Fruit fly (Drosophila melanogaster) whole organism, embryonic: ENCODE data around the gene CG43131.

Source experiments
- Bdp1 ChIP-seq: fragments of 200-800 bp; sonication (Bioruptor generic); optimal IDR thresholded peaks from 3 replicates; lab custom pipeline; 2016; ENCODE audit warnings: missing biosample characterization, missing genetic modification characterization
- CG10209 ChIP-seq: fragments of 200-800 bp; sonication (Bioruptor generic); optimal IDR thresholded peaks from 3 replicates; lab custom pipeline; 2017; ENCODE audit warnings: missing biosample characterization, mild to moderate bottlenecking, missing genetic modification characterization, missing genetic modification reagents
- CG10462 ChIP-seq: fragments of 200-800 bp; sonication (Bioruptor generic); optimal IDR thresholded peaks from 2 replicates; lab custom pipeline; 2016; ENCODE audit warnings: missing biosample characterization, missing genetic modification characterization
- CG10543 ChIP-seq: fragments of 200-800 bp; sonication (Bioruptor generic); optimal IDR thresholded peaks from 3 replicates; lab custom pipeline; 2017; ENCODE audit warnings: missing biosample characterization, mild to moderate bottlenecking, missing genetic modification characterization, moderate library complexity
- CG12071 ChIP-seq: fragments of 200-800 bp; sonication (Bioruptor generic); optimal IDR thresholded peaks from 3 replicates; lab custom pipeline; 2018; ENCODE audit warnings: missing biosample characterization, mild to moderate bottlenecking, missing genetic modification characterization
- CG12391 ChIP-seq: fragments of 200-800 bp; sonication (Bioruptor generic); optimal IDR thresholded peaks from 3 replicates; lab custom pipeline; 2018; ENCODE audit warnings: missing biosample characterization, mild to moderate bottlenecking, missing genetic modification characterization, moderate library complexity
- CG12659 ChIP-seq: fragments of 200-800 bp; sonication (Bioruptor generic); optimal IDR thresholded peaks from 3 replicates; lab custom pipeline; 2017; ENCODE audit warnings: mild to moderate bottlenecking, missing biosample characterization, missing genetic modification reagents, missing genetic modification characterization
- CG12769 ChIP-seq: fragments of 200-800 bp; sonication (Bioruptor generic); optimal IDR thresholded peaks from 2 replicates; lab custom pipeline; 2019; ENCODE audit warnings: missing biosample characterization, mild to moderate bottlenecking, missing genetic modification characterization, moderate library complexity
- CG13287 ChIP-seq: fragments of 200-800 bp; sonication (Bioruptor generic); IDR thresholded peaks from 2 replicates; pipeline ENCODE4 v1.3.6; 2022; ENCODE audit warnings: missing biosample characterization, missing genetic modification characterization; ENCODE audit not compliant: partially characterized antibody
- CG14014 ChIP-seq: fragments of 200-800 bp; sonication (Bioruptor generic); IDR thresholded peaks from 2 replicates; pipeline ENCODE4 v1.3.6; 2022; ENCODE audit warnings: missing biosample characterization, missing genetic modification characterization
- CG15479 ChIP-seq: fragments of 200-800 bp; sonication (Bioruptor generic); optimal IDR thresholded peaks from 3 replicates; lab custom pipeline; 2019; ENCODE audit warnings: missing biosample characterization, mild to moderate bottlenecking, missing genetic modification characterization, moderate library complexity
- CG2875 ChIP-seq: fragments of 200-800 bp; sonication (Bioruptor generic); optimal IDR thresholded peaks from 2 replicates; lab custom pipeline; 2017; ENCODE audit warnings: missing biosample characterization, mild to moderate bottlenecking, missing genetic modification characterization, missing genetic modification reagents
- CG3281 ChIP-seq: fragments of 200-800 bp; sonication (Bioruptor generic); optimal IDR thresholded peaks from 3 replicates; lab custom pipeline; 2017; ENCODE audit warnings: missing biosample characterization, mild to moderate bottlenecking, missing genetic modification characterization
- CG3838 ChIP-seq: fragments of 200-800 bp; sonication (Bioruptor generic); optimal IDR thresholded peaks from 3 replicates; lab custom pipeline; 2016; ENCODE audit warnings: missing biosample characterization, missing genetic modification characterization
- CG3847 ChIP-seq: fragments of 200-800 bp; sonication (Bioruptor generic); IDR thresholded peaks from 2 replicates; pipeline ENCODE4 v1.3.6; 2022; ENCODE audit warnings: missing biosample characterization, missing genetic modification characterization
- CG6254 ChIP-seq: fragments of 200-800 bp; sonication (Bioruptor generic); optimal IDR thresholded peaks from 3 replicates; lab custom pipeline; 2017; ENCODE audit warnings: mild to moderate bottlenecking, missing biosample characterization, missing genetic modification reagents, missing genetic modification characterization
- CG7271 ChIP-seq: fragments of 200-800 bp; sonication (Bioruptor generic); optimal IDR thresholded peaks from 2 replicates; lab custom pipeline; 2018; ENCODE audit warnings: missing biosample characterization, mild to moderate bottlenecking, missing genetic modification characterization, moderate library complexity
- CG9727 ChIP-seq: fragments of 200-800 bp; sonication (Bioruptor generic); optimal IDR thresholded peaks from 3 replicates; lab custom pipeline; 2017; ENCODE audit warnings: missing biosample characterization, mild to moderate bottlenecking, missing genetic modification characterization
- CrebB ChIP-seq: fragments of 200-800 bp; sonication (Bioruptor generic); optimal IDR thresholded peaks from 3 replicates; lab custom pipeline; 2018; ENCODE audit warnings: missing biosample characterization, mild to moderate bottlenecking, missing genetic modification characterization
- Dbx ChIP-seq: fragments of 200-800 bp; sonication (Bioruptor generic); IDR thresholded peaks from 3 replicates; pipeline ENCODE4 v1.3.6; 2022; ENCODE audit warnings: missing biosample characterization, missing genetic modification characterization
- E2f2 ChIP-seq: fragments of 200-800 bp; sonication (Bioruptor generic); IDR thresholded peaks from 2 replicates; pipeline ENCODE4 v1.3.6; 2022; ENCODE audit warnings: missing biosample characterization, missing genetic modification characterization
- Ets65A ChIP-seq: fragments of 200-800 bp; sonication (Bioruptor generic); peaks from one replicate; lab custom pipeline; 2016; ENCODE audit warnings: missing biosample characterization, missing genetic modification characterization
- H15 ChIP-seq: fragments of 200-800 bp; sonication (Bioruptor generic); IDR thresholded peaks from 3 replicates; pipeline ENCODE4 v1.3.6; 2022; ENCODE audit warnings: missing biosample characterization, missing genetic modification characterization
- Hmr ChIP-seq: fragments of 200-800 bp; sonication (Bioruptor generic); optimal IDR thresholded peaks from 3 replicates; lab custom pipeline; 2017; ENCODE audit warnings: mild to moderate bottlenecking, missing biosample characterization, missing genetic modification reagents, missing genetic modification characterization
- Hr78 ChIP-seq, 2 experiments: fragments of 200-800 bp in 1 of 2; fragments of >200 bp in 1 of 2; sonication (Bioruptor generic) in 1 of 2; optimal IDR thresholded peaks; 2 replicates each; lab custom pipeline; 2017 to 2019; ENCODE audit warnings: missing biosample characterization in 2 of 2, missing genetic modification characterization in 2 of 2, mild to moderate bottlenecking in 1 of 2, moderate library complexity in 1 of 2
- MBD-R2 ChIP-seq: fragments of 200-800 bp; sonication (Bioruptor generic); IDR thresholded peaks from 2 replicates; pipeline ENCODE4 v1.3.6; 2022; ENCODE audit warnings: missing biosample characterization, missing genetic modification characterization
- MTF-1 ChIP-seq: fragments of 200-800 bp; sonication (Bioruptor generic); optimal IDR thresholded peaks from 2 replicates; lab custom pipeline; 2018; ENCODE audit warnings: missing biosample characterization, mild to moderate bottlenecking, missing genetic modification characterization, borderline replicate concordance
- Nf-YA ChIP-seq: fragments of 200-800 bp; sonication (Bioruptor generic); IDR thresholded peaks from 2 replicates; pipeline ENCODE4 v1.3.6; 2022; ENCODE audit warnings: missing biosample characterization, missing genetic modification characterization
- Rx ChIP-seq: fragments of 200-800 bp; sonication (Bioruptor generic); IDR thresholded peaks from 2 replicates; pipeline ENCODE4 v1.3.6; 2022; ENCODE audit warnings: missing biosample characterization, missing genetic modification characterization
- Usf ChIP-seq: fragments of 200-800 bp; sonication (Bioruptor generic); optimal IDR thresholded peaks from 2 replicates; lab custom pipeline; 2017; ENCODE audit warnings: missing genotype, missing biosample characterization, missing genetic modification characterization
- chif ChIP-seq, 2 experiments: fragments of 200-800 bp; sonication (Bioruptor generic); optimal IDR thresholded peaks; 3 replicates each; lab custom pipeline; 2016; ENCODE audit warnings: missing biosample characterization in 2 of 2, missing genetic modification characterization in 2 of 2
- crc ChIP-seq: fragments of 200-800 bp; sonication (Bioruptor generic); optimal IDR thresholded peaks from 2 replicates; lab custom pipeline; 2016; ENCODE audit warnings: missing biosample characterization, missing genetic modification characterization
- cwo ChIP-seq: fragments of 200-800 bp; sonication (Bioruptor generic); optimal IDR thresholded peaks from 3 replicates; lab custom pipeline; 2017; ENCODE audit warnings: missing biosample characterization, missing genetic modification characterization, mild to moderate bottlenecking, moderate library complexity, missing genetic modification reagents
- da ChIP-seq: fragments of 200-800 bp; sonication (Bioruptor generic); optimal IDR thresholded peaks from 2 replicates; lab custom pipeline; 2016; ENCODE audit warnings: missing biosample characterization, missing genetic modification characterization
- fru ChIP-seq: fragments of >200 bp; optimal IDR thresholded peaks from 2 replicates; lab custom pipeline; 2017
- gem ChIP-seq: fragments of 200-800 bp; sonication (Bioruptor generic); optimal IDR thresholded peaks from 2 replicates; lab custom pipeline; 2019; ENCODE audit warnings: missing biosample characterization, mild to moderate bottlenecking, missing genetic modification characterization, moderate library complexity
- grn ChIP-seq: fragments of 200-800 bp; sonication (Bioruptor generic); optimal IDR thresholded peaks from 3 replicates; lab custom pipeline; 2017; ENCODE audit warnings: missing biosample characterization, missing genetic modification characterization
- ham ChIP-seq: fragments of 200-800 bp; sonication (Bioruptor generic); IDR thresholded peaks from 2 replicates; pipeline ENCODE4 v1.3.6; 2022; ENCODE audit warnings: missing biosample characterization, missing genetic modification characterization
- hbn ChIP-seq: fragments of 200-800 bp; sonication (Bioruptor generic); IDR thresholded peaks from 2 replicates; pipeline ENCODE4 v1.3.6; 2022; ENCODE audit warnings: missing biosample characterization, missing genetic modification characterization; ENCODE audit not compliant: partially characterized antibody
- hth ChIP-seq: fragments of >200 bp; optimal IDR thresholded peaks from 2 replicates; lab custom pipeline; 2017; ENCODE audit warnings: inconsistent platforms
- jing ChIP-seq: fragments of 200-800 bp; sonication (Bioruptor generic); optimal IDR thresholded peaks from 2 replicates; lab custom pipeline; 2018; ENCODE audit warnings: missing biosample characterization, mild to moderate bottlenecking, missing genetic modification characterization
- lab ChIP-seq: fragments of 200-800 bp; sonication (Bioruptor generic); optimal IDR thresholded peaks from 3 replicates; lab custom pipeline; 2017; ENCODE audit warnings: missing biosample characterization, missing genetic modification characterization, mild to moderate bottlenecking, moderate library complexity, missing genetic modification reagents
- p53 ChIP-seq: fragments of 200-800 bp; sonication (Bioruptor generic); optimal IDR thresholded peaks from 2 replicates; lab custom pipeline; 2016; ENCODE audit warnings: missing biosample characterization, missing genetic modification characterization
- pfk ChIP-seq: fragments of 200-800 bp; sonication (Bioruptor generic); optimal IDR thresholded peaks from 2 replicates; lab custom pipeline; 2018; ENCODE audit warnings: missing biosample characterization, mild to moderate bottlenecking, missing genetic modification characterization, moderate library complexity
- phol ChIP-seq: fragments of 200-800 bp; sonication (Bioruptor generic); optimal IDR thresholded peaks from 3 replicates; lab custom pipeline; 2018; ENCODE audit warnings: missing biosample characterization, mild to moderate bottlenecking, missing genetic modification characterization, moderate library complexity
- prd ChIP-seq, 3 experiments: fragments of >200 bp in 2 of 3; fragments of 200-800 bp in 1 of 3; sonication (Bioruptor generic) in 1 of 3; optimal IDR thresholded peaks in 2 of 3; IDR thresholded peaks in 1 of 3; 2 replicates in 2 of 3; 3 replicates in 1 of 3; pipeline versions ENCODE4 v1.3.6 to Lab custom; 2017 to 2022; ENCODE audit warnings: missing biosample characterization in 1 of 3, missing genetic modification characterization in 1 of 3
- row ChIP-seq: fragments of 200-800 bp; sonication (Bioruptor generic); IDR thresholded peaks from 3 replicates; pipeline ENCODE4 v1.3.6; 2022; ENCODE audit warnings: missing biosample characterization, missing genetic modification characterization
- slbo ChIP-seq: fragments of 200-800 bp; sonication (Bioruptor generic); IDR thresholded peaks from 2 replicates; pipeline ENCODE4 v1.3.6; 2022; ENCODE audit warnings: missing biosample characterization, missing genetic modification characterization
- so ChIP-seq: fragments of 200-800 bp; sonication (Bioruptor generic); IDR thresholded peaks from 3 replicates; pipeline ENCODE4 v1.3.6; 2022; ENCODE audit warnings: missing biosample characterization, missing genetic modification characterization
- wek ChIP-seq: fragments of 200-800 bp; sonication (Bioruptor generic); optimal IDR thresholded peaks from 3 replicates; lab custom pipeline; 2018; ENCODE audit warnings: missing biosample characterization, mild to moderate bottlenecking, missing genetic modification characterization, moderate library complexity

Gene CG43131

DNA sequence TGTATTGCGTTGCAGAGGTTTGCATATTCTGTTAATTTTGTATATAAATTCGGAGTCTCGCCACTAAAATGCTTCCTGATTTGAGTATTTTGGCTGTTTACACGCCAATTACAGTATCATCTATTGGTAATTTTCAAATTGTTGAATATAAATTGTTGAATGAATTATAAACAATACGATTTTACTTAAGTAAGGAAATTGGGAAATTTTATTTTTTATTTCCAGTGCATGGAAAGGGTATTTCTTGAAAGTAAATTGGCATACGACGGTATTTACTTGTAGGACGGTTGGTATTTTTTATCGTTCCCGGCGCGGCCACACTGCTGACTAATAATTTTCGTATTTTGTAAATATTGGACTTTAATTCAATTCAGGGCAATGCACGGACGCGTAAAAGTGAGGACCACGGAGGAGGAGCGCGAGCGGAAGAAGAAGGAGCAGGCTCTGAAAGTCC lies 18.8 kb upstream of the CG43131 start, which contains the start of gene RabGGTa (continued):
- TF ChIP-seq Usf (peak; percentile 26), phol (peak; percentile 76), CG2875 (GFP tag; lab: Kevin White, UChicago) (peak; percentile 5), hbn (GFP tag; lab: Robert Waterston, UW) (no peak), Rx (GFP tag; lab: Robert Waterston, UW) (peak; percentile 32; the same call in 1 of the 2 replicates), pfk (GFP tag; lab: Kevin White, UChicago) (no peak), MBD-R2 (GFP tag; lab: Robert Waterston, UW) (peak; percentile 64), CG10462 (GFP tag; lab: Kevin White, UChicago) (peak; percentile 4), CG12659 (GFP tag; lab: Kevin White, UChicago) (peak; percentile 77), CG13287 (GFP tag; lab: Robert Waterston, UW) (peak; percentile 7; the same call in 1 of the 2 replicates), so (peak; percentile 80), grn (GFP tag; lab: Kevin White, UChicago) (no peak), CG12071 (GFP tag; lab: Kevin White, UChicago) (peak; percentile 31), CG10209 (GFP tag; lab: Kevin White, UChicago) (peak; percentile 57), Bdp1 (GFP tag; lab: Kevin White, UChicago) (peak; percentile 35), hth (no peak), E2f2 (GFP tag; lab: Robert Waterston, UW) (peak; percentile 39), CG6254 (GFP tag; lab: Kevin White, UChicago) (peak; percentile 31), Ets65A (GFP tag; lab: Kevin White, UChicago) (no peak), fru (lab: Kevin White, UChicago) (no peak), Dbx (GFP tag; lab: Robert Waterston, UW) (peak; percentile 74; the same call in 2 of the 3 replicates), CG3838 (GFP tag; lab: Kevin White, UChicago) (no peak), H15 (peak; percentile 54; the same call in 1 of the 3 replicates), p53 (no peak), CG14014 (GFP tag; lab: Robert Waterston, UW) (peak; percentile 78), wek (GFP tag; lab: Kevin White, UChicago) (peak; percentile 38), CG12769 (peak; percentile 75), gem (tag; lab: Kevin White, UChicago) (peak; percentile 84), CG9727 (GFP tag; lab: Kevin White, UChicago) (peak; percentile 64), crc (GFP tag; lab: Kevin White, UChicago) (peak; percentile 39), slbo (GFP tag; lab: Robert Waterston, UW) (peak; percentile 81), CG3281 (peak; percentile 60), CG7271 (no peak), CG12391 (tag; lab: Kevin White, UChicago) (peak; percentile 85), MTF-1 (GFP tag; lab: Kevin White, UChicago) (peak; percentile 34), Hmr (peak; percentile 72), Hr78 (GFP tag; optimal IDR thresholded peaks at IDR 0.05; lab: Kevin White, UChicago) (no peak), CG10543 (GFP tag; lab: Kevin White, UChicago) (no peak), prd (optimal IDR thresholded peaks at IDR 0.05; lab: Kevin White, UChicago) (no peak), prd (GFP tag; IDR thresholded peaks at IDR 0.05; lab: Robert Waterston, UW) (peak; percentile 84), CG15479 (GFP tag; lab: Kevin White, UChicago) (no peak), chif (GFP tag; optimal IDR thresholded peaks at IDR 0.05; lab: Kevin White, UChicago) (peak; percentile 25 to 50), cwo (GFP tag; lab: Kevin White, UChicago) (peak; percentile 12), Nf-YA (GFP tag; lab: Robert Waterston, UW) (0 out of 2 replicates have a peak, but pooled peaks have one; percentile 27), jing (GFP tag; lab: Kevin White, UChicago) (peak; percentile 39), ham (GFP tag; lab: Robert Waterston, UW) (no peak), lab (peak; percentile 66), CrebB (tag; lab: Kevin White, UChicago) (peak; percentile 36), row (GFP tag; lab: Robert Waterston, UW) (peak; percentile 82), CG3847 (GFP tag; lab: Robert Waterston, UW) (peak; percentile 39; the same call in 1 of the 2 replicates), da (GFP tag; lab: Kevin White, UChicago) (no peak)
